Worm (Caenorhabditis elegans): Measurements from ENCODE around the gene T12A2.3.

- TF ChIP-seq ama-1 (optimal IDR thresholded peaks at IDR 0.05): no peak
- TF ChIP-seq flt-1 (GFP tag; IDR thresholded peaks at IDR 0.05): no peak
- TF ChIP-seq hmbx-1 (tag; optimal IDR thresholded peaks at IDR 0.05): no peak
- no peak for TF ChIP-seq tra-4 (tag; optimal IDR thresholded peaks at IDR 0.05)
- no peak for TF ChIP-seq F13C5.2 (tag; optimal IDR thresholded peaks at IDR 0.05)
- TF ChIP-seq tbx-37 (GFP tag; conservative IDR thresholded peaks at IDR 0.05): no peak
These were observed 27.4 kb downstream of the T12A2.3 start, which contains the start of gene srg-7 for ce11 chrIII:6268061-6268460.

Data from whole organism, early embryonic.